Worm (Caenorhabditis elegans) whole organism, midembryonic: ENCODE measurements around the gene hex-3.

Experiments used
- T22C8.4 ChIP-seq: fragments of 200-800 bp; sonication (Bioruptor generic); IDR thresholded peaks from 2 replicates; pipeline ENCODE4 v1.3.6; 2022; ENCODE audit warnings: missing genetic modification characterization, missing compliant biosample characterization
- flt-1 ChIP-seq: fragments of 200-800 bp; sonication (Bioruptor generic); IDR thresholded peaks from 2 replicates; pipeline ENCODE4 v1.3.6; 2022; ENCODE audit warnings: missing genetic modification characterization, missing compliant biosample characterization
- med-1 ChIP-seq: sonication (generic microtip); optimal IDR thresholded peaks from 2 replicates; lab custom pipeline; 2017; ENCODE audit warnings: missing genetic modification characterization, mild to moderate bottlenecking, missing compliant biosample characterization, antibody characterized with exemption, missing genetic modification reagents; ENCODE audit not compliant: insufficient read depth
- ref-1 ChIP-seq: fragments of 200-800 bp; sonication (Bioruptor generic); conservative IDR thresholded peaks from 2 replicates; pipeline ENCODE4 v1.3.6; 2022; ENCODE audit warnings: missing genetic modification reagents, missing genetic modification characterization, missing compliant biosample characterization
- tab-1 ChIP-seq: fragments of 200-800 bp; sonication (Bioruptor generic); IDR thresholded peaks from 2 replicates; pipeline ENCODE4 v1.3.6; 2022; ENCODE audit warnings: missing genetic modification characterization, missing compliant biosample characterization
- ztf-23 ChIP-seq: fragments of 200-800 bp; sonication (Bioruptor generic); IDR thresholded peaks from 2 replicates; pipeline ENCODE4 v1.3.6; 2022; ENCODE audit warnings: missing genetic modification reagents, missing genetic modification characterization, missing compliant biosample characterization
- ztf-29 ChIP-seq: fragments of 200-800 bp; sonication (Bioruptor generic); IDR thresholded peaks from 2 replicates; pipeline ENCODE4 v1.3.6; 2022; ENCODE audit warnings: missing genetic modification reagents, missing genetic modification characterization, missing compliant biosample characterization

DNA sequence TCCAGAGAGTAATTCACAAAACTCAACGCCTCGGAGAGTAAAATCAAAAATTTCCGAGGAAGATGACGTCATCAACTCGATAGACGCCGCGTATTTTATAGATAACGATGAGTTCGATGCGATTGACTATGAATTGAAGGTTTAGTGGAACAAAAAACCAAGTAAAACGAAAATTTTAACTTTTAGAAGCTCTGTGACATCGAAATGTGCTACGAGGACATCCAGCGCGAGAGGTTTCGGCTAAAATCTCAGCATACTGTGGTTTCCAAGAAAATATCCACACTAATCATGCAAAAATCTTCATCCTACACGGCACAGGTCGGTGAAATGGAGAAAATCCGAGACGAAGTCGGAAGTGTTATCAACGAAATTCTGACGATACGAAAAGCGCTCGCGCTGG, 20.6 kb downstream of the hex-3 start:
- TF ChIP-seq tab-1 (GFP tag; lab: Robert Waterston, UW) = no peak
- no peak for TF ChIP-seq ztf-23
- TF ChIP-seq ztf-29 (GFP tag; lab: Robert Waterston, UW) = no peak
- no peak for TF ChIP-seq T22C8.4 (GFP tag; lab: Robert Waterston, UW)
- TF ChIP-seq med-1 = no peak
- no peak for TF ChIP-seq ref-1 (GFP tag; lab: Robert Waterston, UW)
- no peak for TF ChIP-seq flt-1 (GFP tag; lab: Robert Waterston, UW)
